Worm (Caenorhabditis elegans): ENCODE measurements around the gene F46G11.4.

The F46G11.4 gene

ce11 chrX:5787861-5788260 is 10.7 kb downstream of the F46G11.4 start, which contains the start of gene F46G11.2:
F46G11.2 (plus strand) TSS chrX:5788161.
- no peak for TF ChIP-seq ets-7 (tag; optimal IDR thresholded peaks at IDR 0.05)
- TF ChIP-seq hmg-4 (GFP tag; optimal IDR thresholded peaks at IDR 0.05), result no peak
- TF ChIP-seq ama-1 (optimal IDR thresholded peaks at IDR 0.05), result no peak
- no peak for TF ChIP-seq hnd-1 (tag; optimal IDR thresholded peaks at IDR 0.05)
- no peak for TF ChIP-seq tbx-11 (GFP tag; IDR thresholded peaks at IDR 0.05)
- no peak for TF ChIP-seq tra-4 (tag; optimal IDR thresholded peaks at IDR 0.05)
- TF ChIP-seq pes-1 (GFP tag; IDR thresholded peaks at IDR 0.05), result no peak
- TF ChIP-seq aly-1 (tag; optimal IDR thresholded peaks at IDR 0.05), result no peak
- no peak for TF ChIP-seq sea-1 (GFP tag; conservative IDR thresholded peaks at IDR 0.05)

ce11 chrX:5786193-5786592 is 12.4 kb downstream of the F46G11.4 start, which contains the start of gene F46G11.6:
F46G11.6 (plus strand) TSS chrX:5786493.
- no peak for TF ChIP-seq aly-1 (tag; optimal IDR thresholded peaks at IDR 0.05)
- no peak for TF ChIP-seq B0310.2 (tag; optimal IDR thresholded peaks at IDR 0.05)
- TF ChIP-seq tra-4 (tag; optimal IDR thresholded peaks at IDR 0.05), result no peak
- TF ChIP-seq flt-1 (GFP tag; IDR thresholded peaks at IDR 0.05), result no peak
- no peak for TF ChIP-seq ceh-13 (GFP tag; optimal IDR thresholded peaks at IDR 0.05)
- TF ChIP-seq hnd-1 (tag; optimal IDR thresholded peaks at IDR 0.05), result no peak
- TF ChIP-seq tbx-37 (GFP tag; conservative IDR thresholded peaks at IDR 0.05), result no peak
- TF ChIP-seq hmg-4 (GFP tag; optimal IDR thresholded peaks at IDR 0.05), result no peak
- no peak for TF ChIP-seq sea-1 (GFP tag; conservative IDR thresholded peaks at IDR 0.05)
- TF ChIP-seq F13C5.2 (tag; optimal IDR thresholded peaks at IDR 0.05), result no peak
- TF ChIP-seq tbx-11 (GFP tag; IDR thresholded peaks at IDR 0.05), result no peak

DNA sequence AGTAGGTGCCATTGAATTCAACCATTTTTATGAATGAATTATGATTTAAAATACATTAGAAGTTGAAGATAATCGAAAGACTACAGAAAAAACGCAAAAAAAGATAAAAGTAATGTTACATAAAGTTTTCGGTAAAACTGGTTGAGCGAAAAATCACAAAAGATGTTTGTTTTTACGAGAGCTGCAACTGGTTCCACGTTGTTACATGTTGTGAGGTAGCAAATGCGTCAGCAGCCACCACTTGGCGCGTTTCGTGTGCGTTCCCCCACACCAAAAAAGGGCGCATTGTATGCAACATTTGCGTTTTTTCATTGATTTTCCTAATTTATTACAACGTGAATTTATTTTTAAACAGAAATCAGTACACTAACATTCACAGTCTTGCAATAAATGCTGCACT is 16.4 kb downstream of the F46G11.4 start, which contains the start of gene gakh-1:
gakh-1 (plus strand) TSS at position 347 of the 400 bp plus-strand sequence.
- TF ChIP-seq pes-1 (GFP tag; IDR thresholded peaks at IDR 0.05) (no peak), ama-1 (optimal IDR thresholded peaks at IDR 0.05) (no peak), ets-7 (tag; optimal IDR thresholded peaks at IDR 0.05) (no peak), B0310.2 (tag; optimal IDR thresholded peaks at IDR 0.05) (no peak), tra-4 (tag; optimal IDR thresholded peaks at IDR 0.05) (no peak), F13C5.2 (tag; optimal IDR thresholded peaks at IDR 0.05) (no peak), ceh-36 (tag; optimal IDR thresholded peaks at IDR 0.05) (no peak), sea-1 (GFP tag; conservative IDR thresholded peaks at IDR 0.05) (no peak), scrt-1 (GFP tag; IDR thresholded peaks at IDR 0.05) (no peak), hmbx-1 (tag; optimal IDR thresholded peaks at IDR 0.05) (no peak), flt-1 (GFP tag; IDR thresholded peaks at IDR 0.05) (no peak), tbx-37 (GFP tag; conservative IDR thresholded peaks at IDR 0.05) (no peak), tbx-11 (GFP tag; IDR thresholded peaks at IDR 0.05) (no peak), hmg-4 (GFP tag; optimal IDR thresholded peaks at IDR 0.05) (no peak), aly-1 (tag; optimal IDR thresholded peaks at IDR 0.05) (no peak)

- TF ChIP-seq B0310.2 (tag; optimal IDR thresholded peaks at IDR 0.05), result no peak
- TF ChIP-seq pes-1 (GFP tag; IDR thresholded peaks at IDR 0.05), result no peak
- TF ChIP-seq tbx-11 (GFP tag; IDR thresholded peaks at IDR 0.05), result no peak
- no peak for TF ChIP-seq hmbx-1 (tag; optimal IDR thresholded peaks at IDR 0.05)
- TF ChIP-seq aly-1 (tag; optimal IDR thresholded peaks at IDR 0.05), result no peak
- TF ChIP-seq hnd-1 (tag; optimal IDR thresholded peaks at IDR 0.05), result no peak
- TF ChIP-seq tra-4 (tag; optimal IDR thresholded peaks at IDR 0.05), result no peak
- TF ChIP-seq ets-7 (tag; optimal IDR thresholded peaks at IDR 0.05), result no peak
Measured at ce11 chrX:5781294-5781693, 17.3 kb downstream of the F46G11.4 start.

- no peak for TF ChIP-seq hmbx-1 (tag; optimal IDR thresholded peaks at IDR 0.05)
- TF ChIP-seq ama-1 (optimal IDR thresholded peaks at IDR 0.05), result no peak
- no peak for TF ChIP-seq sea-1 (GFP tag; conservative IDR thresholded peaks at IDR 0.05)
- TF ChIP-seq tra-4 (tag; optimal IDR thresholded peaks at IDR 0.05), result no peak
- TF ChIP-seq ceh-36 (tag; optimal IDR thresholded peaks at IDR 0.05), result no peak
- TF ChIP-seq tbx-37 (GFP tag; conservative IDR thresholded peaks at IDR 0.05), result no peak
- no peak for TF ChIP-seq flt-1 (GFP tag; IDR thresholded peaks at IDR 0.05)
- TF ChIP-seq hmg-4 (GFP tag; optimal IDR thresholded peaks at IDR 0.05), result no peak
- no peak for TF ChIP-seq ets-7 (tag; optimal IDR thresholded peaks at IDR 0.05)
- TF ChIP-seq tbx-11 (GFP tag; IDR thresholded peaks at IDR 0.05), result no peak
- TF ChIP-seq scrt-1 (GFP tag; IDR thresholded peaks at IDR 0.05), result no peak
- TF ChIP-seq pes-1 (GFP tag; IDR thresholded peaks at IDR 0.05), result no peak
- TF ChIP-seq B0310.2 (tag; optimal IDR thresholded peaks at IDR 0.05), result no peak
- no peak for TF ChIP-seq hnd-1 (tag; optimal IDR thresholded peaks at IDR 0.05)
- TF ChIP-seq F13C5.2 (tag; optimal IDR thresholded peaks at IDR 0.05), result no peak
- no peak for TF ChIP-seq ceh-13 (GFP tag; optimal IDR thresholded peaks at IDR 0.05)
- no peak for TF ChIP-seq aly-1 (tag; optimal IDR thresholded peaks at IDR 0.05)
Measured at ce11 chrX:5780672-5781182, 17.9 kb downstream of the F46G11.4 start, which contains the start of gene sft-4. sft-4 (minus strand) TSS chrX:5780722.

DNA sequence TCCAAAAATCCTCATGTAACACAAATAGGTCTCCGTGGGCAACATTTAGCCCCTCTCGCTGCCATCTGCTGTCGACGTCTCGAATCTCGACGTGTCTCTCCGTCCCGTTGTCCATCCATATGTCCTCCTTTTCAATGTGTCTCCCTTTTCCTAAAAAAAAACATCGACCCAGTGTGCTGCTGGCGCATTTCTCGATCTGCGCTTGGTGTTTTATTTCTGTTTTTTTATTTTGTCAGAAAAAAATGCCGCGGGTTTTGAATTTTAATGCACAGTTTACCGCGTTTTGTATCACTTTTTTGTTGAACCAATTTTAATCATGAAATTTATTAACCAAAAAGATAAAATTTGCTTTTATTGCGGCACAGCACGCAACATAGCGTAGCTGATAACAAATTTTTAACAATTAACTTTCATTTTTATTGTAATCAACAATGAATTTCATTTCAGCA is 22.8 kb downstream of the F46G11.4 start:
- no peak for TF ChIP-seq ets-7 (tag; optimal IDR thresholded peaks at IDR 0.05)
- peak; percentile 7; the same call in 1 of the 2 replicates for TF ChIP-seq pes-1 (GFP tag; IDR thresholded peaks at IDR 0.05)
- TF ChIP-seq F13C5.2 (tag; optimal IDR thresholded peaks at IDR 0.05), result peak; percentile 59
- no peak for TF ChIP-seq tbx-11 (GFP tag; IDR thresholded peaks at IDR 0.05)
- TF ChIP-seq ceh-36 (tag; optimal IDR thresholded peaks at IDR 0.05), result no peak
- TF ChIP-seq hmg-4 (GFP tag; optimal IDR thresholded peaks at IDR 0.05), result peak; percentile 33
- TF ChIP-seq hnd-1 (tag; optimal IDR thresholded peaks at IDR 0.05), result no peak
- no peak for TF ChIP-seq scrt-1 (GFP tag; IDR thresholded peaks at IDR 0.05)
- TF ChIP-seq tra-4 (tag; optimal IDR thresholded peaks at IDR 0.05), result no peak
- no peak for TF ChIP-seq tbx-37 (GFP tag; conservative IDR thresholded peaks at IDR 0.05)
- TF ChIP-seq B0310.2 (tag; optimal IDR thresholded peaks at IDR 0.05), result no peak
- peak; percentile 63 for TF ChIP-seq aly-1 (tag; optimal IDR thresholded peaks at IDR 0.05)
- TF ChIP-seq hmbx-1 (tag; optimal IDR thresholded peaks at IDR 0.05), result no peak
- TF ChIP-seq flt-1 (GFP tag; IDR thresholded peaks at IDR 0.05), result no peak
- no peak for TF ChIP-seq ama-1 (optimal IDR thresholded peaks at IDR 0.05)
- no peak for TF ChIP-seq ceh-13 (GFP tag; optimal IDR thresholded peaks at IDR 0.05)
- TF ChIP-seq sea-1 (GFP tag; conservative IDR thresholded peaks at IDR 0.05), result 0 out of 2 replicates have a peak, but pooled peaks have one; percentile 26

DNA sequence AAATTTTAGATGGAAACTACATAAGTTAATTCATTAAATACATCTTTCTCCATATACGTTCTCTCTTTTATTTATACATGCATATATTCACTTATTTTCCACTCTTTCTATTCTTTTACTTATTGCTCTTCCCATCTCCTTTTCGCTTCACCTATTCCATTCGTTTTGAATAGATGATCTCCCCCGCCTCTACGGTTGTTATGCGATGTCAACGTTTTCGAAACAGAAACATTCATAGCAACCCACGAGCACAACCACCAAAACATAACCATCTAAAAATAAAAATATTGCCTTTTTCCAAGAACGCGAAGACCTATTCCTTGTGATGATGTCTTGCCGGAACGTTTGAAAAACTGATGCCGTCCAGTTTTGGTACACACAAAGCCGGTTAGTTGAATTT is 25.1 kb downstream of the F46G11.4 start, which contains the start of gene sym-3:
sym-3 (plus strand) TSS at position 301 of the 400 bp plus-strand sequence.
- TF ChIP-seq tbx-37 (GFP tag; conservative IDR thresholded peaks at IDR 0.05) (no peak), ceh-36 (tag; optimal IDR thresholded peaks at IDR 0.05) (no peak), tra-4 (tag; optimal IDR thresholded peaks at IDR 0.05) (no peak), tbx-11 (GFP tag; IDR thresholded peaks at IDR 0.05) (no peak), ama-1 (optimal IDR thresholded peaks at IDR 0.05) (no peak), hnd-1 (tag; optimal IDR thresholded peaks at IDR 0.05) (no peak), sea-1 (GFP tag; conservative IDR thresholded peaks at IDR 0.05) (no peak), ets-7 (tag; optimal IDR thresholded peaks at IDR 0.05) (no peak), hmbx-1 (tag; optimal IDR thresholded peaks at IDR 0.05) (no peak), scrt-1 (GFP tag; IDR thresholded peaks at IDR 0.05) (no peak), ceh-13 (GFP tag; optimal IDR thresholded peaks at IDR 0.05) (no peak), flt-1 (GFP tag; IDR thresholded peaks at IDR 0.05) (no peak), pes-1 (GFP tag; IDR thresholded peaks at IDR 0.05) (no peak), B0310.2 (tag; optimal IDR thresholded peaks at IDR 0.05) (no peak), hmg-4 (GFP tag; optimal IDR thresholded peaks at IDR 0.05) (no peak), aly-1 (tag; optimal IDR thresholded peaks at IDR 0.05) (no peak), F13C5.2 (tag; optimal IDR thresholded peaks at IDR 0.05) (no peak)
